Fruit fly (Drosophila melanogaster): ENCODE data around the gene bru2.

bru2 gene

DNA sequence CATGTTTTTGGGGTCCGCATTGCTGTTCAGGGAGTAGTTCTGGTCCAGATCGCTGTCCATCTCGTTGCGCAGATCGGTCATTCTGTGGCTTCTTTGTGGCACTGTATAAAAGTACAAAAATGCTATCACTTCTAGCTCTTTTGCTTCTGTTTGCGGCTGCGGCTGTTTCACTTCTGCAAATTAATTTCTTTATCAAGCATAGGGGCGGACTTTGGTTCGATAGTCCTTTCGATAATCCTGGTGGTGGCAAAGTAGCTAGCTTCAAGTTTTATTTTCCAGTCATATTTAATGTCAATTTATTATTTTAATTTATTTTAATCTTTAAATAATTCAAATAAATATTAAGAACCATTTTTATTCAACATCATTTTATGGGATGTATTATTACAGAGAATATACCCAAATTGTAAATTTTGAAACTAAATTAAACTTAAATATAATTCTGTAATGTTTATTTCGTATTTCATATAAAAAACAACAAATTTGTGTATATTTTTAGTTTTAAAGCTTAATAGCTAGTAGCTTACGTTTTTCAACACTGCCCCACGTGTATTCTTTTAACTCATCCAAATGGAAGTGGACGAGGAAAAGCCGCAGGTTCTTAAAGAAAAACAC is 83.6 kb downstream of the bru2 start, which contains the start of the genes CG5446 and Trm1:
Gene CG5446, minus strand, starts transcription at position 223 of the 615 bp plus-strand sequence.
Gene Trm1, plus strand, starts transcription at position 542 of the 615 bp plus-strand sequence.
- TF ChIP-seq CG4496 (GFP tag; IDR thresholded peaks at IDR 0.05) (no peak), CG34367 (tag; optimal IDR thresholded peaks at IDR 0.05) (peak; percentile 27), CG9948 (tag; optimal IDR thresholded peaks at IDR 0.05) (peak; percentile 64), CG14655 (GFP tag; optimal IDR thresholded peaks at IDR 0.05) (no peak), CG15710 (tag; optimal IDR thresholded peaks at IDR 0.05) (peak; percentile 66), CG13204 (GFP tag; optimal IDR thresholded peaks at IDR 0.05) (no peak), Snoo (tag; optimal IDR thresholded peaks at IDR 0.05) (peak; percentile 55), CG8301 (tag; optimal IDR thresholded peaks at IDR 0.05) (peak; percentile 36), CG32121 (GFP tag; IDR thresholded peaks at IDR 0.05) (peak; percentile 54; the same call in 1 of the 2 replicates), CG10348 (GFP tag; IDR thresholded peaks at IDR 0.05) (no peak), Pif1A (GFP tag; optimal IDR thresholded peaks at IDR 0.05) (peak; percentile 44), Ets98B (GFP tag; IDR thresholded peaks at IDR 0.05) (peak; percentile 58), EcR (GFP tag; optimal IDR thresholded peaks at IDR 0.05) (no peak), CG12605 (GFP tag; IDR thresholded peaks at IDR 0.05) (no peak), gl (tag; optimal IDR thresholded peaks at IDR 0.05) (no peak), CG8159 (tag; optimal IDR thresholded peaks at IDR 0.05) (peak; percentile 75), fd96Ca (GFP tag; IDR thresholded peaks at IDR 0.05) (no peak), D1 (tag; optimal IDR thresholded peaks at IDR 0.05) (no peak), Pif1B (GFP tag; optimal IDR thresholded peaks at IDR 0.05) (peak; percentile 46), CG17806 (tag; optimal IDR thresholded peaks at IDR 0.05) (peak; percentile 54), rn (GFP tag; IDR thresholded peaks at IDR 0.05) (no peak)

DNA sequence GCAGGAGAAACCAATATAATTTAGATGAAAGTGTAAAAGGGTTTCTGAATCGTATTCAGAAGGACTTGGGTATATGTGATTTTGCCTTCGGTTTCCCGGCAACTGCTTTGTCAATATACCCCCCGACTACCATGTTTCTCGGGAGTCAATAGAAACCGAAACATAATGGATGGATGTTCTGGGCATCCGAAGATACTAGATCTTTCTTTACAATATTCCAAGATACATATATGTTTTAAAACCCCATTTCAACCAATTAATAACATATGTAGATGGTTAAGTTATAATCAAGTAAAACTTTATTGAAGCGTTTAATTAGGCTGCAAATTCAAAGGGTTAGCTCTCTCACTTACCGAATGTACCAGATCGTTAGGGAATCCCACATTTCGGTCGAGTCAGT is 86.8 kb downstream of the bru2 start, which contains the start of gene CG5435:
Gene CG5435, minus strand, starts transcription at position 101 of the 400 bp plus-strand sequence.
- TF ChIP-seq Pif1B (GFP tag; optimal IDR thresholded peaks at IDR 0.05) = no peak
- no peak for TF ChIP-seq CG17806 (tag; optimal IDR thresholded peaks at IDR 0.05)
- TF ChIP-seq Pif1A (GFP tag; optimal IDR thresholded peaks at IDR 0.05) = no peak
- no peak for TF ChIP-seq Snoo (tag; optimal IDR thresholded peaks at IDR 0.05)
- TF ChIP-seq CG13204 (GFP tag; optimal IDR thresholded peaks at IDR 0.05) = no peak
- no peak for TF ChIP-seq fd96Ca (GFP tag; IDR thresholded peaks at IDR 0.05)
- TF ChIP-seq CG8301 (tag; optimal IDR thresholded peaks at IDR 0.05) = no peak
- TF ChIP-seq CG4496 (GFP tag; IDR thresholded peaks at IDR 0.05) = no peak
- no peak for TF ChIP-seq CG10348 (GFP tag; IDR thresholded peaks at IDR 0.05)
- TF ChIP-seq Ets98B (GFP tag; IDR thresholded peaks at IDR 0.05) = no peak
- TF ChIP-seq EcR (GFP tag; optimal IDR thresholded peaks at IDR 0.05) = no peak
- no peak for TF ChIP-seq rn (GFP tag; IDR thresholded peaks at IDR 0.05)

dm6 chr2L:12433712-12434534 is 89.9 kb downstream of the bru2 start, which contains the start of gene eRF3:
Gene eRF3 (plus strand): TSS chr2L:12434452.
- 0 out of 3 replicates have a peak, but pooled peaks have one; percentile 25 for TF ChIP-seq CG4496 (GFP tag; IDR thresholded peaks at IDR 0.05)
- TF ChIP-seq Ets98B (GFP tag; IDR thresholded peaks at IDR 0.05) = peak; percentile 59; the same call in 1 of the 2 replicates
- peak; percentile 56 for TF ChIP-seq CG17806 (tag; optimal IDR thresholded peaks at IDR 0.05)
- no peak; the same call in 1 of the 2 replicates for TF ChIP-seq rn (GFP tag; IDR thresholded peaks at IDR 0.05)
- peak; percentile 56 for TF ChIP-seq CG34367 (tag; optimal IDR thresholded peaks at IDR 0.05)
- TF ChIP-seq Snoo (tag; optimal IDR thresholded peaks at IDR 0.05) = peak; percentile 46
- TF ChIP-seq D1 (tag; optimal IDR thresholded peaks at IDR 0.05) = no peak
- TF ChIP-seq CG12605 (GFP tag; IDR thresholded peaks at IDR 0.05) = peak; percentile 13
- no peak for TF ChIP-seq CG14655 (GFP tag; optimal IDR thresholded peaks at IDR 0.05)
- peak; percentile 64 for TF ChIP-seq CG9948 (tag; optimal IDR thresholded peaks at IDR 0.05)
- peak; percentile 10; the same call in 2 of the 3 replicates for TF ChIP-seq fd96Ca (GFP tag; IDR thresholded peaks at IDR 0.05)
- no peak for TF ChIP-seq EcR (GFP tag; optimal IDR thresholded peaks at IDR 0.05)
- TF ChIP-seq CG13204 (GFP tag; optimal IDR thresholded peaks at IDR 0.05) = no peak
- peak; percentile 24; the same call in 1 of the 2 replicates for TF ChIP-seq CG10348 (GFP tag; IDR thresholded peaks at IDR 0.05)
- TF ChIP-seq gl (tag; optimal IDR thresholded peaks at IDR 0.05) = no peak
- TF ChIP-seq Pif1B (GFP tag; optimal IDR thresholded peaks at IDR 0.05) = peak; percentile 22
- TF ChIP-seq CG8159 (tag; optimal IDR thresholded peaks at IDR 0.05) = peak; percentile 78
- TF ChIP-seq CG8301 (tag; optimal IDR thresholded peaks at IDR 0.05) = peak; percentile 33
- no peak for TF ChIP-seq Pif1A (GFP tag; optimal IDR thresholded peaks at IDR 0.05)
- peak; percentile 56 for TF ChIP-seq CG32121 (GFP tag; IDR thresholded peaks at IDR 0.05)
- peak; percentile 73 for TF ChIP-seq CG15710 (tag; optimal IDR thresholded peaks at IDR 0.05)

dm6 chr2L:12434535-12434938 is 90.5 kb downstream of the bru2 start, which contains the start of gene SC35:
Gene SC35 (minus strand): TSS chr2L:12434665.
- no peak for TF ChIP-seq CG15710 (tag; optimal IDR thresholded peaks at IDR 0.05)
- peak; percentile 54 for TF ChIP-seq EcR (GFP tag; optimal IDR thresholded peaks at IDR 0.05)
- TF ChIP-seq CG4496 (GFP tag; IDR thresholded peaks at IDR 0.05) = peak; percentile 55; the same call in 2 of the 3 replicates

DNA sequence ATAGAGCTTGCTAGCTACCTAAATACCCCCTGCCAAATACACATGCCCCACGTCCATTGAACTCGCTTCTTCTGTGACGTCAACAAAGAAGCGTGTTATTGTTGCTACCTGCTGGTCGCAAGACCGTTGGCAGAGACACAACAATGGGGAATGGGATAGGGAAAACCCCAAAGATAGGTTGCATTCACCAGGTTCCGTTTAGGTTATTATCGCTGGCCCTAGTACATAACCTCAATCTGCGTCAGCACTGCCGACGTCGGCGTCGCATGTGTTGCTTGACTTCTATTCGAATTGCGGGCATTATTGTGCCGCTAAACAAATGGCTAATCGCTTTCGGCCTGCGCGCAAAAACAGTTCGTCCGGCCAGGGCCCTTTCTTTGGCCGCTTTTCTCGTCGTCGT is 91.4 kb downstream of the bru2 start:
- peak; percentile 76 for TF ChIP-seq EcR (GFP tag; optimal IDR thresholded peaks at IDR 0.05)
- TF ChIP-seq fd96Ca (GFP tag; IDR thresholded peaks at IDR 0.05) = no peak
